Worm (Caenorhabditis elegans) whole organism, L1 larva: ENCODE measurements around the gene K01D12.5.

Source experiments
- blmp-1 ChIP-seq: fragments of 150-350 bp; optimal IDR thresholded peaks from 2 replicates; lab custom pipeline; 2014; ENCODE audit warnings: missing biosample characterization, missing genetic modification characterization
- lin-13 ChIP-seq: fragments of 150-350 bp; optimal IDR thresholded peaks from 2 replicates; lab custom pipeline; 2014; ENCODE audit warnings: missing biosample characterization, missing genetic modification reagents, missing genetic modification characterization
- nhr-237 ChIP-seq: fragments of 150-350 bp; optimal IDR thresholded peaks from 2 replicates; lab custom pipeline; 2014; ENCODE audit warnings: missing biosample characterization, missing genetic modification characterization
- nhr-76 ChIP-seq: sonication (generic microtip); optimal IDR thresholded peaks from 2 replicates; lab custom pipeline; 2017; ENCODE audit warnings: missing biosample characterization, missing genetic modification characterization
- nhr-85 ChIP-seq: sonication (generic microtip); peaks from one replicate; lab custom pipeline; 2016; ENCODE audit warnings: missing genetic modification characterization, inconsistent platforms, missing compliant biosample characterization

DNA sequence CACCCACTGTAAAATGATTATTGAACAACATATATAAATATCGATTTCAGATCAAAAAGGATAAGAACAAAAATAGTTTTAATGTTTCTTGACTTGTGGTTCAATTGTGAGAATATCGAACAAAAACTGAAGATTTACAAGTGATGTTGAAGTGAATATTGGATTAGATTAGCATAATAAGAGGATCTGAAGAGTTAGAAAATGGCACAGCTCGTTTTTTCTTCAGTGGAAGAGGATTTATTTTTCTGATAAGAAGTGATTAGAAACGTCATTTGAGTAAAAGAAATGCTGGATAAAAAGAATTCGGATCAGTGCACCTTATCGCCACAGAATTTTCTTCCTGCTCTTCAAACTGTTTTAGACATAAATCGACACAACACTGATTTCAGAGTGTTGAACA lies 1.9 kb upstream of the K01D12.5 start, which contains the start of gene twk-14:
- no peak for TF ChIP-seq nhr-85
- TF ChIP-seq lin-13 (GFP tag; lab: Kevin White, UChicago): no peak
- TF ChIP-seq nhr-76 (tag; lab: Kevin White, UChicago): no peak
- no peak for TF ChIP-seq nhr-237
- no peak for TF ChIP-seq blmp-1
